Worm (Caenorhabditis elegans) whole organism, L3 larva: Measurements from ENCODE around the gene R07E3.6.

Source experiments
- R02D3.7 ChIP-seq: fragments of 150-350 bp; optimal IDR thresholded peaks from 2 replicates; lab custom pipeline; 2014; ENCODE audit warnings: missing biosample characterization, missing genetic modification characterization
- ZK546.5 ChIP-seq: sonication (generic microtip); optimal IDR thresholded peaks from 2 replicates; lab custom pipeline; 2017; ENCODE audit warnings: missing biosample characterization, missing genetic modification characterization
- aly-2 ChIP-seq: fragments of 150-350 bp; optimal IDR thresholded peaks from 2 replicates; lab custom pipeline; 2014; ENCODE audit warnings: missing biosample characterization, missing genetic modification characterization
- ceh-16 ChIP-seq: sonication (generic microtip); optimal IDR thresholded peaks from 2 replicates; lab custom pipeline; 2017; ENCODE audit warnings: missing biosample characterization, missing genetic modification characterization
- ceh-28 ChIP-seq: fragments of 150-350 bp; optimal IDR thresholded peaks from 2 replicates; lab custom pipeline; 2014; ENCODE audit warnings: missing biosample characterization, missing genetic modification reagents, missing genetic modification characterization
- egl-5 ChIP-seq: fragments of 150-350 bp; optimal IDR thresholded peaks from 2 replicates; lab custom pipeline; 2017; ENCODE audit warnings: missing biosample characterization, missing genetic modification reagents, missing genetic modification characterization, inconsistent platforms
- elt-1 ChIP-seq: fragments of 150-350 bp; optimal IDR thresholded peaks from 2 replicates; lab custom pipeline; 2014; ENCODE audit warnings: missing biosample characterization, missing genetic modification characterization
- elt-2 ChIP-seq: sonication (generic microtip); optimal IDR thresholded peaks from 2 replicates; lab custom pipeline; 2016; ENCODE audit warnings: missing genetic modification reagents, mild to moderate bottlenecking, missing genetic modification characterization, missing compliant biosample characterization
- eor-1 ChIP-seq, 2 experiments: fragments of 150-350 bp; optimal IDR thresholded peaks; 2 replicates each; lab custom pipeline; 2014 to 2018; ENCODE audit warnings: missing biosample characterization in 2 of 2, missing genetic modification characterization in 2 of 2
- fkh-10 ChIP-seq: sonication (generic microtip); optimal IDR thresholded peaks from 2 replicates; lab custom pipeline; 2017; ENCODE audit warnings: missing biosample characterization, missing genetic modification reagents, missing genetic modification characterization
- fos-1 ChIP-seq: fragments of 150-350 bp; optimal IDR thresholded peaks from 2 replicates; lab custom pipeline; 2014; ENCODE audit warnings: missing biosample characterization, missing genetic modification characterization
- lsy-12 ChIP-seq: sonication (generic microtip); optimal IDR thresholded peaks from 2 replicates; lab custom pipeline; 2016; ENCODE audit warnings: mild to moderate bottlenecking, missing genetic modification characterization, missing compliant biosample characterization
- mdl-1 ChIP-seq: fragments of 150-350 bp; optimal IDR thresholded peaks from 2 replicates; lab custom pipeline; 2014; ENCODE audit warnings: missing biosample characterization, missing genetic modification characterization
- mml-1 ChIP-seq: fragments of 150-350 bp; sonication (generic microtip); optimal IDR thresholded peaks from 3 replicates; lab custom pipeline; 2014; ENCODE audit warnings: missing biosample characterization, missing genetic modification characterization
- nfya-1 ChIP-seq: sonication (generic microtip); optimal IDR thresholded peaks from 2 replicates; lab custom pipeline; 2017; ENCODE audit warnings: missing genetic modification characterization, mild to moderate bottlenecking, missing compliant biosample characterization, antibody characterized with exemption, moderate library complexity; ENCODE audit not compliant: insufficient read depth
- nhr-12 ChIP-seq: fragments of 150-350 bp; optimal IDR thresholded peaks from 2 replicates; lab custom pipeline; 2014; ENCODE audit warnings: missing biosample characterization, missing genetic modification characterization
- nhr-23 ChIP-seq: fragments of 150-350 bp; optimal IDR thresholded peaks from 2 replicates; lab custom pipeline; 2014; ENCODE audit warnings: missing biosample characterization, missing genetic modification reagents, missing genetic modification characterization
- nhr-237 ChIP-seq: fragments of 150-350 bp; optimal IDR thresholded peaks from 2 replicates; lab custom pipeline; 2014; ENCODE audit warnings: missing biosample characterization, missing genetic modification characterization
- nhr-25 ChIP-seq: sonication (generic microtip); optimal IDR thresholded peaks from 2 replicates; lab custom pipeline; 2017; ENCODE audit warnings: missing biosample characterization, missing genetic modification characterization
- nhr-28 ChIP-seq: fragments of 150-350 bp; optimal IDR thresholded peaks from 2 replicates; lab custom pipeline; 2014; ENCODE audit warnings: missing biosample characterization, missing genetic modification characterization
- nhr-43 ChIP-seq: sonication (generic microtip); optimal IDR thresholded peaks from 2 replicates; lab custom pipeline; 2016; ENCODE audit warnings: mild to moderate bottlenecking, missing genetic modification characterization, missing compliant biosample characterization; ENCODE audit not compliant: poor library complexity, severe bottlenecking
- nhr-67 ChIP-seq: fragments of 150-350 bp; optimal IDR thresholded peaks from 2 replicates; lab custom pipeline; 2014; ENCODE audit warnings: missing biosample characterization, missing genetic modification characterization
- pha-4 ChIP-seq: fragments of 150-350 bp; optimal IDR thresholded peaks from 2 replicates; lab custom pipeline; 2014; ENCODE audit warnings: missing biosample characterization, missing genetic modification reagents, missing genetic modification characterization
- skn-1 ChIP-seq: fragments of 150-350 bp; optimal IDR thresholded peaks from 2 replicates; lab custom pipeline; 2014; ENCODE audit warnings: missing biosample characterization, missing genetic modification characterization
- snpc-4 ChIP-seq: fragments of 150-350 bp; optimal IDR thresholded peaks from 2 replicates; lab custom pipeline; 2014; ENCODE audit warnings: missing biosample characterization, missing genetic modification characterization
- tbx-2 ChIP-seq: sonication (generic microtip); optimal IDR thresholded peaks from 2 replicates; lab custom pipeline; 2016; ENCODE audit warnings: mild to moderate bottlenecking, missing genetic modification characterization, missing compliant biosample characterization
- unc-39 ChIP-seq: sonication (generic microtip); optimal IDR thresholded peaks from 4 replicates; lab custom pipeline; 2017; ENCODE audit warnings: missing biosample characterization, missing genetic modification characterization
- unc-62 ChIP-seq: fragments of 150-350 bp; sonication (generic microtip); optimal IDR thresholded peaks from 4 replicates; lab custom pipeline; 2014; ENCODE audit warnings: missing biosample characterization, missing genetic modification reagents, missing genetic modification characterization
- zag-1 ChIP-seq: fragments of 150-350 bp; optimal IDR thresholded peaks from 2 replicates; lab custom pipeline; 2014; ENCODE audit warnings: missing biosample characterization, missing genetic modification characterization
- ztf-11 ChIP-seq: fragments of 150-350 bp; optimal IDR thresholded peaks from 2 replicates; lab custom pipeline; 2014; ENCODE audit warnings: missing biosample characterization, missing genetic modification characterization

Gene R07E3.6

ce11 chrX:10307495-10307894 lies 10.0 kb upstream of the R07E3.6 start, which contains the start of gene F41E7.7:
TSS of gene F41E7.7 (plus strand) at chrX:10307795.
- TF ChIP-seq ceh-28 (tag; lab: Kevin White, UChicago) = no peak
- TF ChIP-seq, all 47 proteins: peak for 0

- TF ChIP-seq mml-1 (tag; lab: Kevin White, UChicago) (no peak), nhr-12 (no peak), egl-5 (tag; lab: Kevin White, UChicago) (no peak), nhr-25 (no peak), ZK546.5 (tag; lab: Kevin White, UChicago) (no peak), nfya-1 (tag; lab: Kevin White, UChicago) (no peak), mdl-1 (tag; lab: Kevin White, UChicago) (no peak), ceh-16 (tag; lab: Kevin White, UChicago) (no peak)
These were observed 7.2 kb upstream of the R07E3.6 start, which contains the start of gene F41E7.6 for ce11 chrX:10310366-10310765. TSS of gene F41E7.6 (minus strand) at chrX:10310466.

- no peak for TF ChIP-seq lsy-12 (tag; lab: Kevin White, UChicago)
- no peak for TF ChIP-seq fkh-10
- no peak for TF ChIP-seq aly-2
- TF ChIP-seq snpc-4 (tag; lab: Kevin White, UChicago) = no peak
- TF ChIP-seq unc-39 (tag; lab: Kevin White, UChicago) = no peak
- no peak for TF ChIP-seq fos-1 (tag; lab: Kevin White, UChicago)
- no peak for TF ChIP-seq nhr-28 (tag; lab: Kevin White, UChicago)
- TF ChIP-seq nhr-43 (tag; lab: Kevin White, UChicago) = no peak
- no peak for TF ChIP-seq pha-4
- no peak for TF ChIP-seq elt-1 (tag; lab: Kevin White, UChicago)
These were observed 1.6 kb upstream of the R07E3.6 start, which contains the start of gene F41E7.9 for ce11 chrX:10315905-10316304. TSS of gene F41E7.9 (minus strand) at chrX:10316005.

ce11 chrX:10318437-10318836 lies 915 bp downstream of the R07E3.6 start:
- TF ChIP-seq elt-1 (tag; lab: Kevin White, UChicago) = no peak
- TF ChIP-seq nfya-1 (tag; lab: Kevin White, UChicago) = no peak
- no peak for TF ChIP-seq nhr-67 (tag; lab: Kevin White, UChicago)
- no peak for TF ChIP-seq egl-5 (tag; lab: Kevin White, UChicago)
- no peak for TF ChIP-seq eor-1 (tag; optimal IDR thresholded peaks at IDR 0.05; lab: Kevin White, UChicago)
- no peak for TF ChIP-seq ztf-11 (tag; lab: Kevin White, UChicago)
- no peak for TF ChIP-seq nhr-43 (tag; lab: Kevin White, UChicago)
- no peak for TF ChIP-seq skn-1
- TF ChIP-seq nhr-12 = no peak
- no peak for TF ChIP-seq zag-1
- no peak for TF ChIP-seq unc-62 (GFP tag; lab: Kevin White, UChicago)
- TF ChIP-seq fkh-10 = no peak

ce11 chrX:10319653-10320052 lies 2.1 kb downstream of the R07E3.6 start:
- TF ChIP-seq egl-5 (tag; lab: Kevin White, UChicago) = no peak

- TF ChIP-seq nhr-23 (tag; lab: Kevin White, UChicago) (no peak), aly-2 (no peak), nhr-237 (tag; lab: Kevin White, UChicago) (no peak), R02D3.7 (no peak), elt-2 (tag; lab: Kevin White, UChicago) (no peak), tbx-2 (tag; lab: Kevin White, UChicago) (no peak), zag-1 (no peak), mml-1 (tag; lab: Kevin White, UChicago) (no peak)
These were observed 3.9 kb downstream of the R07E3.6 start for ce11 chrX:10321401-10321800.
